Fruit fly (Drosophila melanogaster): ENCODE data around the gene AhcyL2.

The AhcyL2 gene

dm6 chr3R:17020956-17021355, 39.0 kb upstream of the AhcyL2 start, which contains the start of gene Adsl (continued):
- peak; percentile 69 for TF ChIP-seq CG3919 (GFP tag; optimal IDR thresholded peaks at IDR 0.05)
- no peak for TF ChIP-seq CG11294 (GFP tag; IDR thresholded peaks at IDR 0.05)
- TF ChIP-seq CG8319 (GFP tag; optimal IDR thresholded peaks at IDR 0.05) = peak; percentile 28
- TF ChIP-seq Blimp-1 (GFP tag; optimal IDR thresholded peaks at IDR 0.05) = peak; percentile 27
- TF ChIP-seq Hr4 (GFP tag; optimal IDR thresholded peaks at IDR 0.05) = no peak
- peak; percentile 54 for TF ChIP-seq Sox102F (GFP tag; optimal IDR thresholded peaks at IDR 0.05)
- peak; percentile 24 for TF ChIP-seq OdsH (GFP tag; optimal IDR thresholded peaks at IDR 0.05)
- no peak for TF ChIP-seq Ets21C (GFP tag; optimal IDR thresholded peaks at IDR 0.05)
- TF ChIP-seq Eip78C (GFP tag) = peak; percentile 90
- peak; percentile 16 for TF ChIP-seq cyc (GFP tag; optimal IDR thresholded peaks at IDR 0.05)
- peak; percentile 27 for TF ChIP-seq spab (GFP tag; optimal IDR thresholded peaks at IDR 0.05)
- TF ChIP-seq dsx (GFP tag; optimal IDR thresholded peaks at IDR 0.05; ENCODE audit: poor library complexity, severe bottlenecking) = peak; percentile 43
- no peak for TF ChIP-seq fkh (GFP tag; optimal IDR thresholded peaks at IDR 0.05)
- TF ChIP-seq acj6 (GFP tag; optimal IDR thresholded peaks at IDR 0.05) = peak; percentile 49
- TF ChIP-seq Sox14 (GFP tag; optimal IDR thresholded peaks at IDR 0.05) = peak; percentile 18
- no peak for TF ChIP-seq Hr39 (GFP tag; optimal IDR thresholded peaks at IDR 0.05)
- TF ChIP-seq topi (GFP tag; optimal IDR thresholded peaks at IDR 0.05) = peak; percentile 60
- TF ChIP-seq CG32006 (GFP tag; optimal IDR thresholded peaks at IDR 0.05) = no peak
- no peak for TF ChIP-seq CG10631 (GFP tag; optimal IDR thresholded peaks at IDR 0.05)
- TF ChIP-seq CG16779 (tag; optimal IDR thresholded peaks at IDR 0.05) = peak; percentile 23
- TF ChIP-seq dac (GFP tag; optimal IDR thresholded peaks at IDR 0.05) = no peak
- no peak for TF ChIP-seq Sox15 (GFP tag; optimal IDR thresholded peaks at IDR 0.05)
- peak; percentile 18 for TF ChIP-seq CG31627 (GFP tag; optimal IDR thresholded peaks at IDR 0.05)
- no peak for TF ChIP-seq CG15336 (GFP tag; IDR thresholded peaks at IDR 0.05)
- no peak for TF ChIP-seq Hr38 (GFP tag; optimal IDR thresholded peaks at IDR 0.05)
- peak; percentile 60 for TF ChIP-seq Eip75B (GFP tag; optimal IDR thresholded peaks at IDR 0.05)
- no peak for TF ChIP-seq ss (GFP tag; optimal IDR thresholded peaks at IDR 0.05)
- TF ChIP-seq Eip93F (GFP tag; optimal IDR thresholded peaks at IDR 0.05) = no peak
- peak; percentile 34 for TF ChIP-seq CG9139 (GFP tag; optimal IDR thresholded peaks at IDR 0.05)
- no peak for TF ChIP-seq Ets96B (tag; optimal IDR thresholded peaks at IDR 0.05)
- peak; percentile 44 for TF ChIP-seq fd85E (GFP tag; optimal IDR thresholded peaks at IDR 0.05)
- TF ChIP-seq lz (GFP tag; optimal IDR thresholded peaks at IDR 0.05) = peak; percentile 60

dm6 chr3R:17018902-17019527, 37.1 kb upstream of the AhcyL2 start:
- TF ChIP-seq Ets21C (GFP tag; optimal IDR thresholded peaks at IDR 0.05) = no peak
- TF ChIP-seq Met (GFP tag; optimal IDR thresholded peaks at IDR 0.05) = no peak
- peak; percentile 55 to 59 for TF ChIP-seq ss (GFP tag; optimal IDR thresholded peaks at IDR 0.05)
- TF ChIP-seq CG16779 (tag; optimal IDR thresholded peaks at IDR 0.05) = peak; percentile 3
- TF ChIP-seq CG1621 (tag; optimal IDR thresholded peaks at IDR 0.05) = peak; percentile 26
- TF ChIP-seq Hr4 (GFP tag; optimal IDR thresholded peaks at IDR 0.05) = peak; percentile 22
- peak; percentile 31 for TF ChIP-seq CG10631 (GFP tag; optimal IDR thresholded peaks at IDR 0.05)
- peak; percentile 42 for TF ChIP-seq CG10669 (GFP tag; optimal IDR thresholded peaks at IDR 0.05)
- TF ChIP-seq lz (GFP tag; optimal IDR thresholded peaks at IDR 0.05) = no peak
- TF ChIP-seq CG11902 (GFP tag; optimal IDR thresholded peaks at IDR 0.05) = no peak
- TF ChIP-seq Ets96B (tag; optimal IDR thresholded peaks at IDR 0.05) = peak; percentile 48
- TF ChIP-seq pdm3 (GFP tag; optimal IDR thresholded peaks at IDR 0.05) = peak; percentile 16
- TF ChIP-seq topi (GFP tag; optimal IDR thresholded peaks at IDR 0.05) = no peak
- no peak for TF ChIP-seq CG3919 (GFP tag; optimal IDR thresholded peaks at IDR 0.05)
- TF ChIP-seq fkh (GFP tag; optimal IDR thresholded peaks at IDR 0.05) = no peak
- peak; percentile 63 for TF ChIP-seq CG6808 (GFP tag; optimal IDR thresholded peaks at IDR 0.05)
- TF ChIP-seq Eip75B (GFP tag; optimal IDR thresholded peaks at IDR 0.05) = no peak
- peak; percentile 78 for TF ChIP-seq Eip78C (GFP tag)
- peak; percentile 56 for TF ChIP-seq CG9139 (GFP tag; optimal IDR thresholded peaks at IDR 0.05)
- no peak for TF ChIP-seq CG8119 (GFP tag; IDR thresholded peaks at IDR 0.05)
- TF ChIP-seq CG15336 (GFP tag; IDR thresholded peaks at IDR 0.05) = no peak
- TF ChIP-seq CG8632 (GFP tag; optimal IDR thresholded peaks at IDR 0.05) = peak; percentile 1
- no peak for TF ChIP-seq eg (GFP tag; IDR thresholded peaks at IDR 0.05)
- peak; percentile 24 for TF ChIP-seq CG3032 (tag; optimal IDR thresholded peaks at IDR 0.05)
- TF ChIP-seq CG31627 (GFP tag; optimal IDR thresholded peaks at IDR 0.05) = no peak
- TF ChIP-seq fd85E (GFP tag; optimal IDR thresholded peaks at IDR 0.05) = no peak
- no peak for TF ChIP-seq fd59A (GFP tag; optimal IDR thresholded peaks at IDR 0.05)
- no peak for TF ChIP-seq vri (GFP tag; optimal IDR thresholded peaks at IDR 0.05)
- no peak for TF ChIP-seq CG4318 (GFP tag; optimal IDR thresholded peaks at IDR 0.05)
- TF ChIP-seq CG6163 (GFP tag; IDR thresholded peaks at IDR 0.05) = no peak
- TF ChIP-seq CG11294 (GFP tag; IDR thresholded peaks at IDR 0.05) = no peak
- TF ChIP-seq acj6 (GFP tag; optimal IDR thresholded peaks at IDR 0.05) = no peak
- no peak for TF ChIP-seq CG6854 (GFP tag; optimal IDR thresholded peaks at IDR 0.05)
- TF ChIP-seq Sox15 (GFP tag; optimal IDR thresholded peaks at IDR 0.05) = no peak
- no peak for TF ChIP-seq Sox14 (GFP tag; optimal IDR thresholded peaks at IDR 0.05)
